Fruit fly (Drosophila melanogaster) whole organism, prepupa: ENCODE results near the gene CSN6.

Experiments used
- CG10669 ChIP-seq: fragments of 200-800 bp; sonication (Bioruptor generic); optimal IDR thresholded peaks from 3 replicates; lab custom pipeline; 2018; ENCODE audit warnings: missing biosample characterization, mild to moderate bottlenecking, missing genetic modification characterization, moderate library complexity
- CG4318 ChIP-seq: fragments of 200-800 bp; sonication (Bioruptor generic); optimal IDR thresholded peaks from 3 replicates; lab custom pipeline; 2017; ENCODE audit warnings: missing biosample characterization, mild to moderate bottlenecking, missing genetic modification characterization
- CG8319 ChIP-seq: fragments of 200-800 bp; sonication (Bioruptor generic); optimal IDR thresholded peaks from 3 replicates; lab custom pipeline; 2016; ENCODE audit warnings: missing biosample characterization, missing genetic modification characterization
- Hr39 ChIP-seq: fragments of 200-800 bp; sonication (Bioruptor generic); optimal IDR thresholded peaks from 2 replicates; lab custom pipeline; 2016; ENCODE audit warnings: missing biosample characterization, missing genetic modification characterization
- Sox14 ChIP-seq: fragments of 200-800 bp; sonication (Bioruptor generic); optimal IDR thresholded peaks from 3 replicates; lab custom pipeline; 2016; ENCODE audit warnings: missing biosample characterization, missing genetic modification characterization
- net ChIP-seq: fragments of 200-800 bp; sonication (Bioruptor generic); optimal IDR thresholded peaks from 3 replicates; lab custom pipeline; 2016; ENCODE audit warnings: missing biosample characterization, missing genetic modification characterization

- no peak for TF ChIP-seq CG8319 (GFP tag; lab: Kevin White, UChicago)
- no peak for TF ChIP-seq Hr39
- TF ChIP-seq CG10669 (GFP tag; lab: Kevin White, UChicago) = no peak
- no peak for TF ChIP-seq CG4318 (GFP tag; lab: Kevin White, UChicago)
- TF ChIP-seq Sox14 (GFP tag; lab: Kevin White, UChicago) = no peak
- TF ChIP-seq net (GFP tag; lab: Kevin White, UChicago) = no peak
Observed at dm6 chr3R:22562502-22562901, 18.1 kb upstream of the CSN6 start, which contains the start of gene sit.
